Worm (Caenorhabditis elegans): Measurements from ENCODE around the gene F40G12.7.

ce11 chrV:14279777-14280176, 5.4 kb downstream of the F40G12.7 start, which contains the start of gene srt-33:
- TF ChIP-seq lin-13 (GFP tag; optimal IDR thresholded peaks at IDR 0.05) (no peak), lir-3 (tag; optimal IDR thresholded peaks at IDR 0.05; ENCODE audit: poor library complexity) (no peak), C16A3.4 (tag; optimal IDR thresholded peaks at IDR 0.05) (no peak)

All from whole organism, L1 larva.